Worm (Caenorhabditis elegans) whole organism, young adult: ENCODE results near the gene ZC262.4.

ENCODE experiments used
- F39B2.1 ChIP-seq: fragments of 200-800 bp; sonication (Bioruptor generic); IDR thresholded peaks from 2 replicates; pipeline ENCODE4 v1.3.6; 2022; ENCODE audit warnings: missing genetic modification reagents, missing genetic modification characterization, missing compliant biosample characterization
- F57C9.4 ChIP-seq: sonication (generic microtip); optimal IDR thresholded peaks from 2 replicates; lab custom pipeline; 2017; ENCODE audit warnings: mild to moderate bottlenecking, missing genetic modification characterization, missing compliant biosample characterization
- aptf-2 ChIP-seq: fragments of 200-800 bp; sonication (Bioruptor generic); conservative IDR thresholded peaks from 2 replicates; pipeline ENCODE4 v1.3.6; 2022; ENCODE audit warnings: missing genetic modification reagents, missing genetic modification characterization, missing compliant biosample characterization
- cebp-1 ChIP-seq, 2 experiments: fragments of 200-800 bp in 1 of 2; sonication (Bioruptor generic) in 1 of 2; sonication (generic microtip) in 1 of 2; IDR thresholded peaks in 1 of 2; optimal IDR thresholded peaks in 1 of 2; 2 replicates each; pipeline versions ENCODE4 v1.3.6 to Lab custom; 2017 to 2022; ENCODE audit warnings: missing compliant biosample characterization in 2 of 2, missing genetic modification characterization in 2 of 2, mild to moderate bottlenecking in 1 of 2, missing genetic modification reagents in 1 of 2, moderate library complexity in 1 of 2
- hrde-1 ChIP-seq: sonication (generic microtip); optimal IDR thresholded peaks from 2 replicates; lab custom pipeline; 2016; ENCODE audit warnings: missing genetic modification characterization, mild to moderate bottlenecking, missing compliant biosample characterization, moderate library complexity, missing genotype, missing genetic modification reagents, borderline replicate concordance
- lir-1 ChIP-seq: fragments of 200-800 bp; sonication (Bioruptor generic); conservative IDR thresholded peaks from 2 replicates; pipeline ENCODE4 v1.3.6; 2022; ENCODE audit warnings: missing genetic modification reagents, missing genetic modification characterization, missing compliant biosample characterization
- lsl-1 ChIP-seq: fragments of 200-800 bp; sonication (Bioruptor generic); optimal IDR thresholded peaks from 2 replicates; lab custom pipeline; 2018; ENCODE audit warnings: mild to moderate bottlenecking, missing genetic modification characterization, moderate library complexity, missing compliant biosample characterization
- madf-10 ChIP-seq: sonication (generic microtip); optimal IDR thresholded peaks from 2 replicates; lab custom pipeline; 2016; ENCODE audit warnings: mild to moderate bottlenecking, missing genetic modification characterization, missing compliant biosample characterization
- mxl-1 ChIP-seq: sonication (generic microtip); optimal IDR thresholded peaks from 2 replicates; lab custom pipeline; 2016; ENCODE audit warnings: missing genetic modification characterization, missing compliant biosample characterization
- nhr-179 ChIP-seq: sonication (generic microtip); optimal IDR thresholded peaks from 2 replicates; lab custom pipeline; 2016; ENCODE audit warnings: mild to moderate bottlenecking, missing genetic modification characterization, missing compliant biosample characterization
- nhr-90 ChIP-seq: sonication (generic microtip); optimal IDR thresholded peaks from 2 replicates; lab custom pipeline; 2016; ENCODE audit warnings: missing genotype, mild to moderate bottlenecking, missing genetic modification characterization, missing compliant biosample characterization
- somi-1 ChIP-seq: fragments of 200-800 bp; sonication (Bioruptor generic); optimal IDR thresholded peaks from 2 replicates; lab custom pipeline; 2018; ENCODE audit warnings: mild to moderate bottlenecking, missing genetic modification characterization, missing compliant biosample characterization
- unc-130 ChIP-seq: sonication (generic microtip); optimal IDR thresholded peaks from 2 replicates; lab custom pipeline; 2016; ENCODE audit warnings: missing genetic modification reagents, missing genetic modification characterization, missing compliant biosample characterization

DNA sequence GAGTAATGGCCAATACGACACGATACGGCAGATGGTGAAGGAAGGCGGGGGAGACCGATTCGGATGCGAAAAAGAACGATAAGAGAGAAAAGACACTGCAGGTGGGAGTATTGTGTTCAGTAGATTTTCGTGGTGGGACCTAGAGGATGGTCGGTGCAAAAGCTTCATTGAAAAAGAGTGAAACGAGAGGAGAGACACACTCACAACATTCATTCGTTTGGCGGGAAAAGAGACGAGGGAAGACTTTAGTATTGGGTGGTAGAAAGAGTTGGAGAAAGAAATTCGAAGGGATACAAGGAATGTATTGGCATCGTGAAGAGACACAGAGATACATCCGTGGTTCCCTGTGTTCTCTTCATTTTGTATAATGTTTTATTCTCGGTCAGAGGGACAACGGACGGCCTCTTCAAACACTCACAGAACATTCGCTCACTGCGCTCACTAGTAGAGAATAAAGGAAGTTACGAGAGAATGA, 22.1 kb upstream of the ZC262.4 start:
- no peak for TF ChIP-seq nhr-179 (tag; lab: Kevin White, UChicago)
- TF ChIP-seq F39B2.1 (GFP tag; lab: Robert Waterston, UW) = no peak
- no peak for TF ChIP-seq aptf-2 (GFP tag; lab: Robert Waterston, UW)
- no peak for TF ChIP-seq nhr-90
- no peak for TF ChIP-seq mxl-1
- peak; percentile 54 for TF ChIP-seq madf-10 (tag; lab: Kevin White, UChicago)
- no peak for TF ChIP-seq cebp-1 (GFP tag; IDR thresholded peaks at IDR 0.05; lab: Robert Waterston, UW)
- peak; percentile 77 for TF ChIP-seq cebp-1 (tag; optimal IDR thresholded peaks at IDR 0.05; lab: Kevin White, UChicago)
- TF ChIP-seq lsl-1 = no peak
- TF ChIP-seq F57C9.4 (tag; lab: Kevin White, UChicago) = no peak
- no peak for TF ChIP-seq hrde-1 (tag; lab: Kevin White, UChicago)
- TF ChIP-seq somi-1 = peak; percentile 39
- TF ChIP-seq lir-1 (GFP tag; lab: Robert Waterston, UW) = no peak
- TF ChIP-seq unc-130 (GFP tag; lab: Kevin White, UChicago) = no peak
